Worm (Caenorhabditis elegans) whole organism, L4 larva: Measurements from ENCODE around the gene Y47D3A.13.
A peak's percentile ranks its signal among the peaks of the same experiment; 100 is the strongest.

Source experiments
- D1046.2 ChIP-seq: fragments of 200-800 bp; sonication (Bioruptor generic); IDR thresholded peaks from 2 replicates; pipeline ENCODE4 v1.3.6; 2022; ENCODE audit warnings: missing genetic modification characterization, missing compliant biosample characterization
- R02D3.7 ChIP-seq: fragments of 150-350 bp; sonication (generic microtip); optimal IDR thresholded peaks from 3 replicates; lab custom pipeline; 2014; ENCODE audit warnings: missing biosample characterization, missing genetic modification characterization
- T20F7.1 ChIP-seq: fragments of 200-800 bp; sonication (Bioruptor generic); optimal IDR thresholded peaks from 2 replicates; lab custom pipeline; 2018; ENCODE audit warnings: mild to moderate bottlenecking, missing genetic modification characterization, missing compliant biosample characterization
- T26A8.4 ChIP-seq: fragments of 200-800 bp; sonication (Bioruptor generic); IDR thresholded peaks from 2 replicates; pipeline ENCODE4 v1.3.6; 2022; ENCODE audit warnings: missing genetic modification characterization, missing compliant biosample characterization
- Y5F2A.4 ChIP-seq: fragments of 200-800 bp; sonication (Bioruptor generic); optimal IDR thresholded peaks from 2 replicates; lab custom pipeline; 2018; ENCODE audit warnings: mild to moderate bottlenecking, missing genetic modification characterization, missing compliant biosample characterization
- Y75B8A.6 ChIP-seq: fragments of 200-800 bp; sonication (Bioruptor generic); IDR thresholded peaks from 2 replicates; pipeline ENCODE4 v1.3.6; 2022; ENCODE audit warnings: missing genetic modification reagents, missing genetic modification characterization, missing compliant biosample characterization
- ZK337.2 ChIP-seq: fragments of 200-800 bp; sonication (Bioruptor generic); IDR thresholded peaks from 2 replicates; pipeline ENCODE4 v1.3.6; 2022; ENCODE audit warnings: missing genetic modification reagents, missing genetic modification characterization, missing compliant biosample characterization
- aha-1 ChIP-seq: fragments of 150-350 bp; peaks from one replicate; lab custom pipeline; 2014; ENCODE audit warnings: missing biosample characterization, missing genetic modification characterization
- arid-1 ChIP-seq: fragments of 200-800 bp; sonication (Bioruptor generic); conservative IDR thresholded peaks from 2 replicates; pipeline ENCODE4 v1.3.6; 2022; ENCODE audit warnings: missing genetic modification reagents, missing genetic modification characterization, missing compliant biosample characterization
- ceh-44 ChIP-seq: fragments of 200-800 bp; sonication (Bioruptor generic); IDR thresholded peaks from 2 replicates; pipeline ENCODE4 v1.3.6; 2022; ENCODE audit warnings: missing genetic modification reagents, missing genetic modification characterization, missing compliant biosample characterization
- ceh-82 ChIP-seq: sonication (generic microtip); optimal IDR thresholded peaks from 2 replicates; lab custom pipeline; 2017; ENCODE audit warnings: missing biosample characterization, missing genetic modification characterization
- ctbp-1 ChIP-seq: fragments of 200-800 bp; sonication (Bioruptor generic); IDR thresholded peaks from 2 replicates; pipeline ENCODE4 v1.3.6; 2022; ENCODE audit warnings: missing genetic modification reagents, missing genetic modification characterization, missing compliant biosample characterization
- daf-19 ChIP-seq: fragments of 200-800 bp; sonication (Bioruptor generic); conservative IDR thresholded peaks from 2 replicates; pipeline ENCODE4 v1.3.6; 2022; ENCODE audit warnings: missing genetic modification characterization, missing compliant biosample characterization
- daf-8 ChIP-seq: fragments of 200-800 bp; sonication (Bioruptor generic); IDR thresholded peaks from 2 replicates; pipeline ENCODE4 v1.3.6; 2022; ENCODE audit warnings: missing genetic modification characterization, missing compliant biosample characterization
- dpl-1 ChIP-seq: fragments of 150-350 bp; optimal IDR thresholded peaks from 2 replicates; lab custom pipeline; 2014; ENCODE audit warnings: missing biosample characterization, missing genetic modification reagents, missing genetic modification characterization
- duxl-1 ChIP-seq: sonication (generic microtip); optimal IDR thresholded peaks from 2 replicates; lab custom pipeline; 2016; ENCODE audit warnings: mild to moderate bottlenecking, missing genetic modification characterization, moderate library complexity, missing compliant biosample characterization; ENCODE audit not compliant: poor library complexity
- fos-1 ChIP-seq: fragments of 150-350 bp; optimal IDR thresholded peaks from 2 replicates; lab custom pipeline; 2014; ENCODE audit warnings: missing biosample characterization, missing genetic modification characterization
- hlh-11 ChIP-seq: fragments of 200-800 bp; sonication (Bioruptor generic); optimal IDR thresholded peaks from 2 replicates; lab custom pipeline; 2018; ENCODE audit warnings: mild to moderate bottlenecking, missing genetic modification characterization, missing compliant biosample characterization
- hmg-1.1 ChIP-seq: fragments of 200-800 bp; sonication (Bioruptor generic); IDR thresholded peaks from 2 replicates; pipeline ENCODE4 v1.3.6; 2022; ENCODE audit warnings: missing genetic modification reagents, missing genetic modification characterization, missing compliant biosample characterization
- jun-1 ChIP-seq: fragments of 150-350 bp; optimal IDR thresholded peaks from 2 replicates; lab custom pipeline; 2014; ENCODE audit warnings: missing biosample characterization, missing genetic modification reagents, missing genetic modification characterization
- lin-1 ChIP-seq: fragments of 200-800 bp; sonication (Bioruptor generic); IDR thresholded peaks from 2 replicates; pipeline ENCODE4 v1.3.6; 2022; ENCODE audit warnings: missing genetic modification reagents, missing genetic modification characterization, missing compliant biosample characterization
- lin-13 ChIP-seq: fragments of 150-350 bp; optimal IDR thresholded peaks from 2 replicates; lab custom pipeline; 2014; ENCODE audit warnings: missing biosample characterization, missing genetic modification reagents, missing genetic modification characterization
- lin-15B ChIP-seq: fragments of 150-350 bp; sonication (generic microtip); optimal IDR thresholded peaks from 3 replicates; lab custom pipeline; 2014; ENCODE audit warnings: missing biosample characterization, missing genetic modification characterization
- lin-38 ChIP-seq: fragments of 200-800 bp; sonication (Bioruptor generic); IDR thresholded peaks from 2 replicates; pipeline ENCODE4 v1.3.6; 2022; ENCODE audit warnings: missing genetic modification reagents, missing genetic modification characterization, missing compliant biosample characterization
- lin-39 ChIP-seq: fragments of 150-350 bp; optimal IDR thresholded peaks from 2 replicates; lab custom pipeline; 2014; ENCODE audit warnings: missing biosample characterization, missing genetic modification reagents, missing genetic modification characterization
- lir-3 ChIP-seq: sonication (generic microtip); optimal IDR thresholded peaks from 2 replicates; lab custom pipeline; 2016; ENCODE audit warnings: mild to moderate bottlenecking, missing genetic modification characterization, missing compliant biosample characterization
- lsy-2 ChIP-seq, 2 experiments: fragments of 150-350 bp in 1 of 2; sonication (generic microtip) in 1 of 2; optimal IDR thresholded peaks; 2 replicates each; lab custom pipeline; 2014 to 2017; ENCODE audit warnings: missing biosample characterization in 2 of 2, missing genetic modification characterization in 2 of 2
- madf-5 ChIP-seq, 2 experiments: fragments of 200-800 bp; sonication (Bioruptor generic); IDR thresholded peaks; 2 replicates each; pipeline ENCODE4 v1.3.6; 2022; ENCODE audit warnings: missing compliant biosample characterization in 2 of 2, missing genetic modification characterization in 2 of 2
- madf-9 ChIP-seq: fragments of 200-800 bp; sonication (Bioruptor generic); conservative IDR thresholded peaks from 2 replicates; pipeline ENCODE4 v1.3.6; 2022; ENCODE audit warnings: missing genetic modification reagents, missing genetic modification characterization, missing compliant biosample characterization
- mxl-2 ChIP-seq: fragments of 200-800 bp; sonication (Bioruptor generic); conservative IDR thresholded peaks from 2 replicates; pipeline ENCODE4 v1.3.6; 2022; ENCODE audit warnings: missing genetic modification reagents, missing genetic modification characterization, missing compliant biosample characterization
- nhr-10 ChIP-seq: fragments of 150-350 bp; optimal IDR thresholded peaks from 2 replicates; lab custom pipeline; 2014; ENCODE audit warnings: missing biosample characterization, missing genetic modification characterization
- nhr-102 ChIP-seq: sonication (generic microtip); optimal IDR thresholded peaks from 2 replicates; lab custom pipeline; 2016; ENCODE audit warnings: mild to moderate bottlenecking, missing genetic modification characterization, moderate library complexity, missing compliant biosample characterization
- nhr-111 ChIP-seq: fragments of 200-800 bp; sonication (Bioruptor generic); optimal IDR thresholded peaks from 2 replicates; lab custom pipeline; 2018; ENCODE audit warnings: mild to moderate bottlenecking, missing genetic modification characterization, missing compliant biosample characterization
- nhr-237 ChIP-seq: sonication (generic microtip); optimal IDR thresholded peaks from 2 replicates; lab custom pipeline; 2017; ENCODE audit warnings: missing biosample characterization, missing genetic modification characterization
- nhr-25 ChIP-seq: sonication (generic microtip); optimal IDR thresholded peaks from 2 replicates; lab custom pipeline; 2017; ENCODE audit warnings: missing genetic modification characterization, mild to moderate bottlenecking, missing compliant biosample characterization, antibody characterized with exemption, moderate library complexity, borderline replicate concordance; ENCODE audit not compliant: insufficient read depth
- nhr-42 ChIP-seq: fragments of 200-800 bp; sonication (Bioruptor generic); IDR thresholded peaks from 2 replicates; pipeline ENCODE4 v1.3.6; 2022; ENCODE audit warnings: missing genetic modification characterization, missing compliant biosample characterization
- nhr-48 ChIP-seq: sonication (generic microtip); optimal IDR thresholded peaks from 2 replicates; lab custom pipeline; 2016; ENCODE audit warnings: mild to moderate bottlenecking, missing genetic modification characterization, missing compliant biosample characterization
- nhr-76 ChIP-seq: fragments of 150-350 bp; optimal IDR thresholded peaks from 2 replicates; lab custom pipeline; 2014; ENCODE audit warnings: missing biosample characterization, missing genetic modification characterization
- pha-4 ChIP-seq, 2 experiments: fragments of 150-350 bp in 1 of 2; fragments of 200-800 bp in 1 of 2; sonication (Bioruptor generic) in 1 of 2; IDR thresholded peaks in 1 of 2; optimal IDR thresholded peaks in 1 of 2; 2 replicates each; pipeline versions ENCODE4 v1.3.6 to Lab custom; 2014 to 2022; ENCODE audit warnings: missing genetic modification characterization in 2 of 2, missing genetic modification reagents in 2 of 2, missing biosample characterization in 1 of 2, missing compliant biosample characterization in 1 of 2
- php-3 ChIP-seq: fragments of 200-800 bp; sonication (Bioruptor generic); IDR thresholded peaks from 2 replicates; pipeline ENCODE4 v1.3.6; 2022; ENCODE audit warnings: missing genetic modification reagents, missing genetic modification characterization, missing compliant biosample characterization
- set-16 ChIP-seq: fragments of 200-800 bp; sonication (Bioruptor generic); IDR thresholded peaks from 2 replicates; pipeline ENCODE4 v1.3.6; 2022; ENCODE audit warnings: missing genetic modification reagents, missing genetic modification characterization, missing compliant biosample characterization
- snpc-4 ChIP-seq: fragments of 150-350 bp; optimal IDR thresholded peaks from 2 replicates; lab custom pipeline; 2014; ENCODE audit warnings: missing biosample characterization, missing genetic modification characterization
- spr-3 ChIP-seq: fragments of 200-800 bp; sonication (Bioruptor generic); optimal IDR thresholded peaks from 2 replicates; lab custom pipeline; 2018; ENCODE audit warnings: mild to moderate bottlenecking, missing genetic modification characterization, missing compliant biosample characterization
- tag-97 ChIP-seq: fragments of 200-800 bp; sonication (Bioruptor generic); IDR thresholded peaks from 2 replicates; pipeline ENCODE4 v1.3.6; 2022; ENCODE audit warnings: missing genetic modification characterization, missing compliant biosample characterization
- tra-1 ChIP-seq: fragments of 200-800 bp; sonication (Bioruptor generic); IDR thresholded peaks from 2 replicates; pipeline ENCODE4 v1.3.6; 2022; ENCODE audit warnings: missing genetic modification reagents, missing genetic modification characterization, missing compliant biosample characterization
- unc-130 ChIP-seq: sonication (generic microtip); optimal IDR thresholded peaks from 2 replicates; lab custom pipeline; 2016; ENCODE audit warnings: missing genetic modification reagents, missing genetic modification characterization, missing compliant biosample characterization
- unc-39 ChIP-seq: sonication (generic microtip); optimal IDR thresholded peaks from 2 replicates; lab custom pipeline; 2017; ENCODE audit warnings: missing biosample characterization, missing genetic modification characterization
- vab-7 ChIP-seq: fragments of 200-800 bp; sonication (Bioruptor generic); IDR thresholded peaks from 2 replicates; pipeline ENCODE4 v1.3.6; 2022; ENCODE audit warnings: missing genetic modification reagents, missing genetic modification characterization, missing compliant biosample characterization
- zfp-3 ChIP-seq: fragments of 200-800 bp; sonication (Bioruptor generic); conservative IDR thresholded peaks from 2 replicates; pipeline ENCODE4 v1.3.6; 2022; ENCODE audit warnings: missing genetic modification reagents, missing genetic modification characterization, missing compliant biosample characterization
- zip-11 ChIP-seq: fragments of 200-800 bp; sonication (Bioruptor generic); IDR thresholded peaks from 2 replicates; pipeline ENCODE4 v1.3.6; 2022; ENCODE audit warnings: missing genetic modification characterization, missing compliant biosample characterization
- ztf-11 ChIP-seq: fragments of 150-350 bp; optimal IDR thresholded peaks from 2 replicates; lab custom pipeline; 2014; ENCODE audit warnings: missing biosample characterization, missing genetic modification characterization
- ztf-7 ChIP-seq: fragments of 150-350 bp; optimal IDR thresholded peaks from 2 replicates; lab custom pipeline; 2014; ENCODE audit warnings: missing biosample characterization, missing genetic modification characterization

Gene Y47D3A.13

ce11 chrIII:11236788-11237187 lies 12.9 kb upstream of the Y47D3A.13 start, which contains the start of the genes Y47D3A.14 and aakb-2 (continued):
- TF ChIP-seq duxl-1 (tag; lab: Kevin White, UChicago) (no peak), unc-130 (no peak), lin-15B (tag; lab: Kevin White, UChicago) (no peak), set-16 (no peak; the same call in 1 of the 2 replicates), snpc-4 (tag; lab: Kevin White, UChicago) (no peak), tra-1 (no peak), nhr-111 (GFP tag; lab: Kevin White, UChicago) (no peak), unc-39 (no peak), ctbp-1 (GFP tag; lab: Robert Waterston, UW) (no peak), spr-3 (GFP tag; lab: Kevin White, UChicago) (no peak), T20F7.1 (GFP tag; lab: Kevin White, UChicago) (no peak), ceh-44 (GFP tag; lab: Robert Waterston, UW) (no peak), arid-1 (GFP tag; lab: Robert Waterston, UW) (no peak), ztf-11 (no peak), ZK337.2 (GFP tag; lab: Robert Waterston, UW) (no peak), nhr-237 (tag; lab: Kevin White, UChicago) (no peak), lin-1 (GFP tag; lab: Robert Waterston, UW) (no peak), hlh-11 (tag; lab: Kevin White, UChicago) (peak; percentile 91), lin-13 (peak; percentile 46), fos-1 (tag; lab: Kevin White, UChicago) (no peak), tag-97 (no peak), daf-19 (GFP tag; lab: Robert Waterston, UW) (no peak), mxl-2 (GFP tag; lab: Robert Waterston, UW) (no peak), lin-39 (tag; lab: Kevin White, UChicago) (no peak), jun-1 (tag; lab: Kevin White, UChicago) (no peak), ztf-7 (tag; lab: Kevin White, UChicago) (no peak), D1046.2 (no peak), zfp-3 (GFP tag; lab: Robert Waterston, UW) (no peak), pha-4 (GFP tag; IDR thresholded peaks at IDR 0.05; lab: Robert Waterston, UW) (no peak), pha-4 (tag; optimal IDR thresholded peaks at IDR 0.05; lab: Kevin White, UChicago) (no peak), madf-5 (GFP tag; IDR thresholded peaks at IDR 0.05; lab: Robert Waterston, UW) (no peak), nhr-42 (no peak), nhr-10 (tag; lab: Kevin White, UChicago) (no peak), nhr-25 (tag; lab: Kevin White, UChicago) (no peak), lin-38 (GFP tag; lab: Robert Waterston, UW) (peak; percentile 51), T26A8.4 (GFP tag; lab: Robert Waterston, UW) (no peak), aha-1 (no peak), madf-9 (no peak), zip-11 (GFP tag; lab: Robert Waterston, UW) (no peak), Y75B8A.6 (GFP tag; lab: Robert Waterston, UW) (no peak), nhr-48 (tag; lab: Kevin White, UChicago) (no peak), php-3 (GFP tag; lab: Robert Waterston, UW) (no peak), R02D3.7 (tag; lab: Kevin White, UChicago) (no peak), daf-8 (no peak), nhr-76 (no peak), hmg-1.1 (GFP tag; lab: Robert Waterston, UW) (no peak), Y5F2A.4 (no peak), vab-7 (GFP tag; lab: Robert Waterston, UW) (no peak), nhr-102 (tag; lab: Kevin White, UChicago) (no peak), dpl-1 (GFP tag; lab: Kevin White, UChicago) (peak; percentile 57), lsy-2 (tag; optimal IDR thresholded peaks at IDR 0.05; lab: Kevin White, UChicago) (no peak), lir-3 (no peak), ceh-82 (tag; lab: Kevin White, UChicago) (no peak)
